Worm (Caenorhabditis elegans) whole organism, L1 larva: ENCODE measurements around the gene F25G6.9.
"Not testable (repeated sequence)": the region's sequence is repeated elsewhere in the genome, so short reads cannot be mapped to it uniquely, and the experiment has no call there.

Experiments
- ama-1 ChIP-seq: fragments of 150-350 bp; optimal IDR thresholded peaks from 2 replicates; lab custom pipeline; 2014
- lir-3 ChIP-seq: sonication (generic microtip); optimal IDR thresholded peaks from 2 replicates; lab custom pipeline; 2016; ENCODE audit warnings: mild to moderate bottlenecking, missing genetic modification characterization, moderate library complexity, missing compliant biosample characterization; ENCODE audit not compliant: poor library complexity
- lsy-2 ChIP-seq, 2 experiments: fragments of 150-350 bp; optimal IDR thresholded peaks; 2 replicates each; lab custom pipeline; 2014; ENCODE audit warnings: missing biosample characterization in 2 of 2, missing genetic modification characterization in 2 of 2
- nhr-12 ChIP-seq: sonication (generic microtip); optimal IDR thresholded peaks from 2 replicates; lab custom pipeline; 2017; ENCODE audit warnings: missing biosample characterization, missing genetic modification characterization
- skn-1 ChIP-seq: fragments of 150-350 bp; optimal IDR thresholded peaks from 2 replicates; lab custom pipeline; 2014; ENCODE audit warnings: missing biosample characterization, missing genetic modification characterization

DNA sequence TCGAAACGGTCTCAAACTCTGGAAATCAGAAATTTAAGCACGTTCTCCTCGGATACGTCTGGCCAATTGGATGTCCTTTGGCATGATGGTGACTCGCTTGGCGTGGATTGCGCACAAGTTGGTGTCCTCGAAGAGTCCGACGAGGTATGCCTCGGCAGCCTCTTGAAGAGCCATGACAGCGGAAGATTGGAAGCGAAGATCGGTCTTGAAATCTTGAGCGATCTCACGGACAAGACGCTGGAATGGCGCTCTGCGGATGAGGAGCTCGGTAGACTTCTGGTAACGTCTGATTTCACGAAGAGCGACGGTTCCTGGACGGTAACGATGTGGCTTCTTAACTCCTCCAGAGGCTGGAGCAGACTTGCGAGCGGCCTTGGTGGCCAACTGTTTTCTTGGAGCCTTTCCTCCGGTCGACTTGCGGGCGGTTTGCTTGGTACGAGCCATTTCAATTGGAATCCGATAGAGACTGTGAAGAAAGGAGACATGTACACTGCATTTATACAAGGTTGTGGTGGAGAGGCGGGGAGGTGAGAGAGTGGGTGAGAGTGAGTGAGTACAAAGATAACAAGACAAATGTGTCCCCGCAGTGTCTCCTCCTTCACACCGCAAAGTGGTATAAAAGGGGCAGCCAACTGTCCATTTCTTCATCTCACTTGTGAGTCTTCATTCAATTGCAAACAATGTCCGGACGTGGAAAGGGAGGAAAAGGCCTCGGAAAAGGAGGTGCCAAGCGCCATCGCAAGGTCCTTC, 35.1 kb downstream of the F25G6.9 start, which contains the start of the genes his-6 and his-5:
- TF ChIP-seq nhr-12 (tag; lab: Kevin White, UChicago); lir-3 (tag; lab: Kevin White, UChicago); ama-1; lsy-2 (tag; optimal IDR thresholded peaks at IDR 0.05; lab: Kevin White, UChicago); skn-1: not testable (repeated sequence)
